Fruit fly (Drosophila melanogaster): ENCODE measurements around the gene CG45072.

The CG45072 gene

DNA sequence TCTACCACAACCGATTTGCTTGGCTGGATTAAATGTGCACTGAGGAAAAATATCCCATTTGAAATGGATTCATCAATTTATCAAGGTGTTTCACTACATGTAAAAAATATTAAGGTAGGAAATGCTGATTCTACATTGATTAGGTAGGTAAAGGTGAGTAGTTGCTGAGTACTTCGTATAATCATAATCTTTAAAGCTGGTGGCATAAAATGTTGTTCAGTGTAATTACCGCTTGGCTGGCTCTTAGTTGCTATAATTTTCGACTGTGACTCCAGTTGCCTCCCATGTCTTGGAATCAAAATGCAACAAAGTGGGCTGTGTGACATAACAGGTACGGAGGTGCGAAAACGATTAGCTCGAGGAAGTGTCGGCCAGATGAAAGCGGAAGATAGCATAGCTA is at the start of gene CG45072:
Gene CG45072, minus strand, starts transcription at position 101 of the 400 bp plus-strand sequence.
- no peak for TF ChIP-seq CG17801 (GFP tag; optimal IDR thresholded peaks at IDR 0.05; ENCODE audit: partially characterized antibody)

DNA sequence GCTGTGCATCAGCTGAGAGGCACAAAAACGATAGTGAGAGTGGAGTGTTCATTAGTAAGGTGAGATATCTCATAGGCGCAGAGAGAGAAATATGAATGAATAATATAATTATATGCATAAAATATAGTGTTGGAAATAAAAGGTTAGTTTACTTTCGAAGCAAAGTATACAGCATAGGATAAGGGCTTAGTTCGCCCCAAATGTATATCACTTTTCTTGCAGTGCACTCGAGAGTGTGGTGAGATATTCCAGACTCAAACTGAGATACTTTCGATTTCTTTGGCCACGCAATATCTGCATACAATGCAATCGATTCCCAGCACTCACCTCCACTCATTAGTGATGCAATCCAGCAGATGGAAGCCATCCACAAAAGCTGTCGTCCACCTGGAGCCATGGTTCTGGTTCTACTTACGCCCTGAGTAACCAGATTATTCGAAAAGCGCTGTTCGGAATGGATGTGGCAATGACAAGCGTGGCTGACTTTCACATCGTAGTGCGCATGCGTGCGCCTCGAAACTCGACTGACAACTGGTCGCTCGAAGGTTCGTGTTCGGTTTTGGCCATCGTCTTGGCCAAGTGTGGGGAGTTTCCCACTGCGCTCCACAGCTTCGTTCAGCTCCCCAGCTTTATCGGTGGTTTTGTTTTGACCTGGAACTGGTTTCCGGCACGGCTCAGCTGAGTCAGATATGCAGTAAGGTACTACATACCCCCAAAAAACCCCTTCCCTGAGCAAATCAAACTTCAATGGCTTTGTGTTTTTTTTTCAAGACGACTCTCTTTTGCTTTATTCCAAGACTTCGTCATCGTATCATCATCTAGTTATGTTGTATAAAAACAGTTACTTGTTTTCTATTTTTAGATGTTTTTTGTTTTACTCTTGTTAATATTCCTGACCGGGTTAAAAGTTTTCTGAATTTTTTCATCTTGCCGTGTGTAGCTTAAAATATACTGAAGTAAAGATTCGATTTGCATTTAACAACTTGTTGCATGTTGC is 47.9 kb upstream of the CG45072 start, which contains the start of gene Rsod:
Gene Rsod, minus strand, starts transcription at position 537 of the 997 bp plus-strand sequence.
- TF ChIP-seq CG17801 (GFP tag; optimal IDR thresholded peaks at IDR 0.05; ENCODE audit: partially characterized antibody): no peak

DNA sequence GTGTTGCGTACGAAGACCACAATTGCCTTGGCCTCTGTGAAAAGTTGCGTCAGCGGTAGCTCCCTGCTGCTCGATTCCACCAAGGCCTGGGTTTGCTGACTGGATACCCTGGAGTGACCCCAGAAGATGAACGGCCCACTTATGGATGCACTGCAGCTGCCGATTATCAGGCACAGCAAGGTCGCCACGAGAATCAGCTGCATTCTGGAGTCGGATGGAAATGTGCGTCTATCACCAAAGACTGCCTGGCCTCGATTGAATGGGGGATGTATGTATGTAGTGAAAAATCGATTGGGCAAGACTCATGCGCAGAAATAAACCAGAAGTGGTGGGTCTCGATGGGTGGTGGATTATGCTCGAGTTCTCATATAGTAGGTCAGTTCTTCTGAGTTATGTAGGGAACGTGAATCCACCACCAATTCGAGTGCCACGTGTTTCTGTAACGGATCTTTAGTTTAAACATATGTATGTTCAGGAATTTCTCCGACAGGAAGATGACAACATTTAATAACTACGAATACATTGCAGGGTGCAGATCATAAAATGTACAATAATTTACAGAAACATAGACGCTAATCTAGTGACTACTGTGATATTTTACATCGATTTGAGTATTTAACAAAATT is 43.2 kb upstream of the CG45072 start, which contains the start of gene VhaAC45RP:
Gene VhaAC45RP, minus strand, starts transcription at position 261 of the 626 bp plus-strand sequence.
- no peak for TF ChIP-seq CG17801 (GFP tag; optimal IDR thresholded peaks at IDR 0.05; ENCODE audit: partially characterized antibody)

DNA sequence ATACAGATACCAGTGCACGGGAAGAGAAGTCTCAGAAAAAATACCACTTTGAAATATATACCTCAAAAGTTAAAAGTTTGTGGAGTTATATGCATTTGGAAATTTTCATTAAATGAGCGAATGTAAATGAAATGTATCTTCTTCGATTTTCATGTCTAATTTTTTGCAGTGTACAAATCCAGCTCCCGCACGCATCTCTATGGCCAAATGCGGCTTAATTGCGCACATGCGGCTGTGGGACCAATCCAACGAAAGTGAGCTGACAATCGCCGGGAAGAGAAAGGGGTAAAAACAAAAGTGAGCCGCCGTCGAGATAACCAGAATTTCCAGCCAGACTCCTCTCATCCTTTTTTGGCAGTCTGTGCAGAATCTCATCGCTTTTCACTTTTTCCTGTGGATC is 41.1 kb upstream of the CG45072 start:
- TF ChIP-seq CG17801 (GFP tag; optimal IDR thresholded peaks at IDR 0.05; ENCODE audit: partially characterized antibody): no peak

DNA sequence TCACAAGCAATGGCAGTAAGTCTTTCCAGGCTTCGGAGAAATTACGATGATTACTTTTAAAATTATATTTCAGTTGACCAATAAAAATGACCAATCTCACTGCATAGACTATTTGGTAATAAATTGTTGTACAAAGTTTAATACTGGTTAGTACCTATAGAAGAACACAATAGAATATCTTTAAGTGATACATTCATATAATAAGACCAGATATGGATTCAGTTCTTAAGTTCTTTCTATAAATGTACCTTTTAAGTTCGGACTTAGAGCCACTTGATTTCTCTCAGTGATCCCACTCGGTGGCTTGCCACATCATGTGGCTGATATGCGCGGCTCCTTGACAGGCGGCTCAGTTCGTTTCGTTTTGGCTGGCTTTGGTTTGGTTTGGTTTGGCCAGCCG is 40.2 kb upstream of the CG45072 start:
- no peak for TF ChIP-seq CG17801 (GFP tag; optimal IDR thresholded peaks at IDR 0.05; ENCODE audit: partially characterized antibody)

DNA sequence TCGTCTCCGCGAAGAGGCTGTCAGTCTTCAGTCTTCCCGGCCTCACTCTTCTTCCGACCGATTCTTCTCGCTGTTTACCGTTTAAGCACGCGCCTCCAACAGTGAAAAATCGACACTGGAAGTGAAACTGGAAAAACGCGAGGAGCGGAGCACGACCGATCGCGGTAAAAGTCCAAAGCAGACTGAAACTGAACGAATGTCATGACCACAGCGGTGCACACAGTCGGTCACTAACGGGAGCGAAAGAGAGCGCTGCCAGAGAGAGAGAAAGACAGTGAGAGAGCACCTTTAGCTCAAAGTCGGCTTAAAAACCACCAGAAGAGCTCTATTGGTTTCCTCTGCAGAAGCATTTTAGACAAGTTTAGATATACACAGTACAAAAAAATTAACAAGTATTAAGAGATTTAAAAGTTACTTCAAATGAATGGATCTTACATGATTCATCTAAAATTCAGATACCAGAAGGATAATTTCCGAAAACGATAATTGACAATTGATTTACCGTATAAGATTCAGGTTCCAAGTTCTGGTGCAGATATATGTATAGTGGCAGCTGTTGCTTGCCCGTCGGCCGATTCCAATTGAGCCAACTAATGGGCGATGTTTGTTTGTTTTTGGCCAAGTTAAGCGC is 37.4 kb upstream of the CG45072 start, which contains the start of gene CG11498:
Gene CG11498, minus strand, starts transcription at position 162 of the 631 bp plus-strand sequence.
- TF ChIP-seq CG17801 (GFP tag; optimal IDR thresholded peaks at IDR 0.05; ENCODE audit: partially characterized antibody): no peak

DNA sequence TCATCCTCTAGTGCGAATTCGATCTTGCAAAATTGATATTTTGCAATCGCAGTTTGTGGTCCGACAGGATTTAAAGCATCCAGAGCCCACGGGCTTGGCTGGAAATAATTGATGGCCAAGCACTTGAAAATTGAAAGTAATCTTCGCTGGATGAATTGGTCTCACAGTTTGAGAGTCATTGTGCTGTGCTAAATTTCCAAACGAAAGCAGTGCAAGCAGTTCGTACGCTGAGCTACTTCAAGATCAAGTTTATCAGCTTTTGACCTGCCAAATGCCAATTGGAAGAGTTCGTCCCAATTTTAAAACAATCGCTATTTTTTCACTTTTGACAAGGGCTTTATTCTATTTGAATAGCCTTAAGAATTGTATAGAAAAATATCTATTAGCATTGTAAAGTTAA is 30.8 kb upstream of the CG45072 start:
- TF ChIP-seq CG17801 (GFP tag; optimal IDR thresholded peaks at IDR 0.05; ENCODE audit: partially characterized antibody): no peak

DNA sequence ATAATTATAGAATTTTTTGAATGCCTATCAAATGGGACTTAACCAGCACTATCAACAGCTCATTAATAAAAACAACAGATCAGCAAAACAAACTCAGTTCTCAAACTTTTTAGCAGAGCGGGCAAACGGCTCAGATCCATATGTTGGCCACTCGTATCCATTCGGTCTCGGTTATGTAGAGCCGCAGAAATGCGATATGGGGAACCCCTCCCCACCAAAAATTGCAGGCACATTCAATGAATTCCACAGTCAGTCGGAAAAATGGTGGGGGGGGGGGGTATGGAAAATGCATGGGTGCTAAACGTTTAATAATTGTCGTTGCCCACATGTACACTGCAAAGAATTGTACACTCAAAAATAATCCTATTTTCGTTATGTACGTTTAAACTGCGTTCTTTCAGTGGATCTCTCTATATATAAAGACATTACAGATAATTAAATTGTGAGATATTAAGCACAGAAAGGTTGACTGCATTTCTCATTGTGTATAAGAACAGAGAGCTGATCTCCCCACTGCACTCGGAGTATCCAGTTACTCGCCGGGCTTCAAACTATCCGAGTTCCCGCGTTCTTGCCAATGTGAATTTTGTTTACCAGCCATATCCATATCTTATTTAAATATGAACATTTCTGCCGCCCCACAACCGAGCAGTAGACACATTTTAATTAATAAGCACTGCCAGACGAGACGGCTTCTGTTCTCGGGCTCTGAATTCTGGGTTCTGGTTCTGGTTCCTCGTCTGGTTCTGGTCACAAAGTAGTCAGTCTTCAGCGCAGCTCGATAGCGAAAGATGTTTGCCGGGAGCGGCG is 28.4 kb upstream of the CG45072 start, which contains the start of gene CG15529:
Gene CG15529, plus strand, starts transcription at position 760 of the 810 bp plus-strand sequence.
- TF ChIP-seq CG17801 (GFP tag; optimal IDR thresholded peaks at IDR 0.05; ENCODE audit: partially characterized antibody): peak; percentile 36

DNA sequence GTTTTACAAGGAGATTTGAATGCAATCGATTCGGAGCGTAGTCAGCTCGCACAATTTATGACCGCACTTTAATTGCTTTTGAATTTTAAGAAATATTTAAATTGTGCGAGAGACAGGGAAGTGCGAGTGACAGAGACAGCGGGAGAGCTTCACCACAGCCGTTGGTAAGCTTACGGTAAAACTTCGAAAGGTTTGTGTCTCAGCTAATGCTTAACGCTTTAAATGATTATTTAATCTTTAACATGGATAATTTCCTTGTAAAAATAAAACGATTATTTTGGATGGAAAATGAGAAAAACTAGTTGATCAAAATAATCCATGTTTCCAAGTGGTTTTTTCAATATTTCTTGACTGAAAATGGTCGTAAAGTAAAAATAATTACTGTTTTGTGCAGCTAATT is 27.5 kb upstream of the CG45072 start:
- TF ChIP-seq CG17801 (GFP tag; optimal IDR thresholded peaks at IDR 0.05; ENCODE audit: partially characterized antibody): no peak

DNA sequence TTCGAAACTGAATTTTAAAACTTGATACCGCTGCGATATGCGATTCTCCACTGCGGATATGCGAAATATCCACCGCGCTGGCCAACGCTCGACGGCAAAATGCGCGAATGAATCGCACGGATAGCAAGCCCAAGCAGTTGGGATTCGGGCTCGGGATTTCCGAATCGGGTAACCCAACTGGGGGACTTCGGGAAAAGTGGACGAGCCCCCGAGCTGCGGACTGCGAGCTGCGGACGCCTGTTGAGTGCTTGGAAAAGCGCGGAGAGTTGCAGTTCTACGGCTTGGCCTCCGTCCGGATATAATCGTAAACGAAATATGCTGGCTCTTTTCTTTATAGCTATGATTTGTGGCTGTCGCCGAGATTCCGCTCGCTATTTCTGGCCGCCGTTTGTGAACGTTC is 26.4 kb upstream of the CG45072 start, which contains the start of gene AdoR:
Gene AdoR, minus strand, starts transcription at position 101 of the 400 bp plus-strand sequence.
- no peak for TF ChIP-seq CG17801 (GFP tag; optimal IDR thresholded peaks at IDR 0.05; ENCODE audit: partially characterized antibody)

DNA sequence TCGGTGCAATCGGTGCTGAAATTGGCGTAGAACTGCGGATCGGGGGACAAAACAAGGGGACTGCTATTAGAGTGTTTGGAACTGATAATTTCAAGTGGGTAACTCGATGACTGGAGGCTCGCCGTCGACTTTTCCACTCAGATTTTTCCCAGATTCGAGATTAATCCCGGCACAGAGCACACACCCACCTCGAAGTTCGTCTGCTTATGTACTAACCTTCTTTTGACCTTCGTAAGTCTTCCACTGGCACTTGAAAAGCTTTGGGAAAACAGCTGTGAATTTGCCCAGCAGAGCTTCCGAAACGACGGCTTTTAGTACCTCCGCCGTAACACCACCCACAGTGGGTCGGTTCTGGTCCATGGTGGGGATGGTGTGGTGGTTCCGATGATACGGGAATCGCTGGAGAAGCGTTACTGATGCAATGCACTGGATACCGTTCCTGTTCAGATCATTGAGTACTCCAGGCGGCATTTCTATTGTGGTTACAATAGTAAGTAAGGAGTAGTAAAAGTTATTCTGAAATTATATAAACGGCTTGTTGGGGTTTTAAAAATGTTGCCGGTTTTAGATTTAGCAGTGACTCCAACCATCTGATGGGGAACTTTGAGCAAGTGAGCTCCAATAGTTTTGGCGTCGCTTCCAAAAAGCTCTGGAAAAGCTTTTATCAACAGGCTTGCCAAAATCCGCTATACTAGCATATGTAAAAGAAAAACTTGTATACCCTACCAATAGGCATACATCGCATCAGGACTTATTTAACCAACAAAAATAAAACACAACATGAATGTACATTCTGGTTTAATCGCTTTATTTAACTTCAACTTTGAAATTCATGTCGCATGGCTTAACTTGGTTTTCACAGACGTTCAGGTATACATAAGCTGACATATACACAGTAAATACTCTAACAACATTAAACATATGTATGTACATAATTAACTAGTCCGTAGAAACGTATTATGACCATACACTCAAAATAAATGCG is 11.3 kb upstream of the CG45072 start, which contains the start of gene Tpi:
Gene Tpi, minus strand, starts transcription at position 537 of the 985 bp plus-strand sequence.
- TF ChIP-seq CG17801 (GFP tag; optimal IDR thresholded peaks at IDR 0.05; ENCODE audit: partially characterized antibody): peak; percentile 9

DNA sequence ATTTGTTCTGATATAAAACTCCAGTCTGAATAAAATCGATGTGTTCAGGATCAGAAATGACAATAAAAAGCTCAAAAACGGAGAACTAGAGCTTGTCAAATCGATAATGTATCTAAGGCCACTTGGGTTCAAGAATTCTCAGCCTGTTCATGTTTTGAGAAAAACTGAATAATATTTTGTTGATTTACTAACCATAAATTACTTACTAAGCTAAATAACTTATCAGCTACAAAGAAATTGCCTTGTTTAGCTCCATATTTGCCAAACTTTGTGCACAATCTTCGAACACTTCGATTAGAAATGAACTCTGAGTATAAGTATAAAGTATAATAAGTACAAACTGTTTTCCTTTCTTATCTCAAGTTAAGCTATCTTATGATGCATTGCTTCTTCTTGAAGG is 9.2 kb upstream of the CG45072 start, which contains the start of gene CG31029:
Gene CG31029, minus strand, starts transcription at position 101 of the 400 bp plus-strand sequence.
- TF ChIP-seq CG17801 (GFP tag; optimal IDR thresholded peaks at IDR 0.05; ENCODE audit: partially characterized antibody): no peak

DNA sequence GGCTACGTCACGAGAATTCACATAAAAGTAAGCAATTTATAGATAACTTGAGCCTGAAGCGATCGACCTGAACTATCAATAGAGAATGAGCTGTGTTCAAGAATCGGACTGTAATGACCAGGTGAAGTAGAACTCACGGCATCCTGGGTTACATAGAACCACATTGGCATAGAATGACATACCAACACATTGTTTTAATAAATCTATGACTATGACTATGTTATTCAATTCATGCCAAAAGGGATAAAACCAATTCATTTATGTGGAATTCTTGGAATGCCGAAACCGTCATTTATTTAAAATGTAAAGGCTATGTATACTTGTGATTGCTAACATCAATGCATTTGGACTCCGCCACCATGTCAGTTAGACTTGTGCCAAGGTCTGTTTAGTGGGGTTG is 6.0 kb upstream of the CG45072 start, which contains the start of gene Ppi1:
Gene Ppi1, minus strand, starts transcription at position 101 of the 400 bp plus-strand sequence.
- TF ChIP-seq CG17801 (GFP tag; optimal IDR thresholded peaks at IDR 0.05; ENCODE audit: partially characterized antibody): no peak
